Worm (Caenorhabditis elegans): ENCODE data around the gene C39B5.10.

C39B5.10 gene

ce11 chrIII:2224478-2224877 lies 15.0 kb downstream of the C39B5.10 start, which contains the start of gene fbxa-38:
Gene fbxa-38, plus strand, starts transcription at chrIII:2224672.
- TF ChIP-seq ceh-82 (tag; optimal IDR thresholded peaks at IDR 0.05) (no peak), nhr-43 (tag; optimal IDR thresholded peaks at IDR 0.05; ENCODE audit: poor library complexity, severe bottlenecking) (no peak), snpc-4 (tag; optimal IDR thresholded peaks at IDR 0.05) (no peak), pha-4 (tag; optimal IDR thresholded peaks at IDR 0.05) (no peak), nhr-25 (tag; optimal IDR thresholded peaks at IDR 0.05) (no peak), tbx-2 (tag; optimal IDR thresholded peaks at IDR 0.05) (no peak), nfya-1 (tag; optimal IDR thresholded peaks at IDR 0.05; ENCODE audit: insufficient read depth) (no peak), nhr-12 (tag; optimal IDR thresholded peaks at IDR 0.05) (no peak), nhr-76 (tag; optimal IDR thresholded peaks at IDR 0.05) (no peak), skn-1 (tag; optimal IDR thresholded peaks at IDR 0.05) (no peak), daf-12 (tag; optimal IDR thresholded peaks at IDR 0.05) (no peak), nhr-23 (tag; optimal IDR thresholded peaks at IDR 0.05) (no peak), R02D3.7 (tag; optimal IDR thresholded peaks at IDR 0.05) (no peak), ceh-9 (tag; optimal IDR thresholded peaks at IDR 0.05) (no peak), sea-2 (GFP tag; optimal IDR thresholded peaks at IDR 0.05) (no peak), nhr-67 (tag; optimal IDR thresholded peaks at IDR 0.05) (no peak), ceh-28 (tag; optimal IDR thresholded peaks at IDR 0.05) (no peak), nhr-11 (tag; optimal IDR thresholded peaks at IDR 0.05) (no peak), ZK546.5 (tag; optimal IDR thresholded peaks at IDR 0.05) (no peak)

DNA sequence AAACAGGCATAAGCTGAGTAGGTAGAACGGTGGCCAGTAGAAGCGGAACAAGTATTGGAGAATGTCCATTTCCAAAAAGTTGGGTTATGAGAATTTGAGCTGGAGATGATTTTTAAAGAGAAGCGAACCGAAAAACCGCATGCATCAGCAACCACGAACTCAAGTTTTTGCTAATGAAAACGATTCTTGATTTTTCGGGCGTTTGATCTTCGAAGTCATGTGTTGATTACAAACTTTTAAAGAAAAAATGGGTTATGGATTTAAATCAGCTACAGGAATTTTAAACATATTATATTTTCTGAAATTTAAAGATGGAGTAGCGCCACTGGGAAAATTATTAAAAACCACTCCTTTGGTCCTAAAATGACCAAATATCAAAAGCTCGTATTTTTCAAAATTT lies 15.5 kb downstream of the C39B5.10 start, which contains the start of gene srd-65:
Gene srd-65, minus strand, starts transcription at position 101 of the 400 bp plus-strand sequence.
- no peak for TF ChIP-seq unc-39 (tag; optimal IDR thresholded peaks at IDR 0.05)
- no peak for TF ChIP-seq elt-1 (tag; optimal IDR thresholded peaks at IDR 0.05)
- TF ChIP-seq unc-62 (GFP tag; optimal IDR thresholded peaks at IDR 0.05): no peak

- TF ChIP-seq ztf-4 (tag; optimal IDR thresholded peaks at IDR 0.05) (no peak), lsy-12 (tag; optimal IDR thresholded peaks at IDR 0.05) (no peak), snpc-4 (tag; optimal IDR thresholded peaks at IDR 0.05) (no peak), jun-1 (tag; optimal IDR thresholded peaks at IDR 0.05) (no peak), nhr-28 (tag; optimal IDR thresholded peaks at IDR 0.05) (no peak), aly-2 (tag; optimal IDR thresholded peaks at IDR 0.05) (no peak), ama-1 (optimal IDR thresholded peaks at IDR 0.05) (no peak), nhr-237 (tag; optimal IDR thresholded peaks at IDR 0.05) (no peak), R02D3.7 (tag; optimal IDR thresholded peaks at IDR 0.05) (no peak), nhr-76 (tag; optimal IDR thresholded peaks at IDR 0.05) (no peak), sea-2 (GFP tag; optimal IDR thresholded peaks at IDR 0.05) (no peak)
These were observed 20.0 kb downstream of the C39B5.10 start, which contains the start of gene fbxa-12 for ce11 chrIII:2219408-2219807. Gene fbxa-12, plus strand, starts transcription at chrIII:2219708.

ce11 chrIII:2212343-2212742 lies 27.1 kb downstream of the C39B5.10 start:
- no peak for TF ChIP-seq aly-2 (tag; optimal IDR thresholded peaks at IDR 0.05)
- no peak for TF ChIP-seq nhr-77 (tag; optimal IDR thresholded peaks at IDR 0.05)
- peak; percentile 23 for TF ChIP-seq pqm-1 (tag; optimal IDR thresholded peaks at IDR 0.05)
- TF ChIP-seq nhr-28 (tag; optimal IDR thresholded peaks at IDR 0.05): no peak
- TF ChIP-seq elt-2 (tag; optimal IDR thresholded peaks at IDR 0.05): peak; percentile 70

- TF ChIP-seq ceh-28 (tag; optimal IDR thresholded peaks at IDR 0.05) (no peak), elt-2 (tag; optimal IDR thresholded peaks at IDR 0.05) (peak; percentile 56), nhr-11 (tag; optimal IDR thresholded peaks at IDR 0.05) (no peak)
These were observed 28.3 kb downstream of the C39B5.10 start, which contains the start of gene C39B5.14 for ce11 chrIII:2211120-2211519. Gene C39B5.14, plus strand, starts transcription at chrIII:2211420.

DNA sequence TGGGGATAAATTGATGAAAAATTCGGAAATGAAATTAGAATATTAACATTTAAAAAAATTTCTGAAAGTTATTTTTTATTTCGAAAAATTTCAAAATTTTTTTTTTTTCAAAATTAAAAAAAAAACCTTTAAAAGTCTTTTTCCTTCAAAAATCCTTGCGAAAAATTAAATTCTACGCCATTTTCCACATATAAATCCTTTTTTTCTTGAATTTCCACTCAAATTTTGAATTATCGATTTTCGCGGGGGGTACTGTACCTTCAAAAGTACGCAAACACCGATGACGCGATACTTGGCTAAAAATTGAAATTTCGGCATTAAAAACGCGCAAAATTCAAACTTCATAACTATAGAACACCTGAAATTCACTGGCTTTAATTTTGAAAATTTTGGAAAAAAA lies 28.8 kb downstream of the C39B5.10 start:
- no peak for TF ChIP-seq lin-15B (tag; optimal IDR thresholded peaks at IDR 0.05)
- TF ChIP-seq pqm-1 (tag; optimal IDR thresholded peaks at IDR 0.05): no peak
- no peak for TF ChIP-seq nhr-28 (tag; optimal IDR thresholded peaks at IDR 0.05)
- no peak for TF ChIP-seq nhr-11 (tag; optimal IDR thresholded peaks at IDR 0.05)
- no peak for TF ChIP-seq nhr-77 (tag; optimal IDR thresholded peaks at IDR 0.05)
- TF ChIP-seq mml-1 (tag; optimal IDR thresholded peaks at IDR 0.05): no peak
- TF ChIP-seq ceh-16 (tag; optimal IDR thresholded peaks at IDR 0.05): no peak
- TF ChIP-seq elt-1 (tag; optimal IDR thresholded peaks at IDR 0.05): no peak
- TF ChIP-seq snpc-4 (tag; optimal IDR thresholded peaks at IDR 0.05): no peak
- no peak for TF ChIP-seq lsy-12 (tag; optimal IDR thresholded peaks at IDR 0.05)
- no peak for TF ChIP-seq ama-1 (optimal IDR thresholded peaks at IDR 0.05)
- TF ChIP-seq tbx-2 (tag; optimal IDR thresholded peaks at IDR 0.05): no peak
- TF ChIP-seq nhr-12 (tag; optimal IDR thresholded peaks at IDR 0.05): no peak

Data from whole organism, L3 larva.